Worm (Caenorhabditis elegans): ENCODE data around the gene C16A3.2.

- no peak for TF ChIP-seq him-1 (tag; optimal IDR thresholded peaks at IDR 0.05)
- peak; percentile 60 for TF ChIP-seq W03F9.2 (tag; optimal IDR thresholded peaks at IDR 0.05)
Observed at ce11 chrIII:6420995-6421404, 31.4 kb downstream of the C16A3.2 start.
